Worm (Caenorhabditis elegans) whole organism, dauer: Measurements from ENCODE around the gene F40G9.5.

ENCODE experiments used
- unc-62 ChIP-seq: sonication (generic microtip); optimal IDR thresholded peaks from 2 replicates; lab custom pipeline; 2017; ENCODE audit warnings: missing biosample characterization, missing genetic modification reagents, missing genetic modification characterization

Gene F40G9.5

DNA sequence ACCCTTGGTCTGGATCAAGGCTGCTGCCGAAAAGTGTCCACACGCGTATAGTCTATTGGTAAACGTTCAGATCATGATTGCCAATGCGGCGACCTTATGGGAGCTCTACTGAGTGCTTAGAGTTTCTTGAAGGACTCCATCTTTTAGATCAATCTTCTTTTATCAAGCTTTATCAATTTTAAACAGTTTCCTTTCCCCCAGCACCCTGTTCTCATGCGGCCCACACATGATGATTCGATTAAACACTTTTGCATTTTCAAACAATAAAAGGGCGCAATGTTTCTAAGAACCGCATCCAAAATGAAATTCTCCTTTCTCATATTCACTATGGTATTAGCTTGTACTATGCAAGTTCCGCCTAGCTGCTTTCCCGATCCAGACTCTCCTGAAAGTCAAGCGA, 15.7 kb upstream of the F40G9.5 start, which contains the start of gene F40G9.7:
Gene F40G9.7, plus strand, starts transcription at position 301 of the 400 bp plus-strand sequence.
- TF ChIP-seq unc-62, result no peak

DNA sequence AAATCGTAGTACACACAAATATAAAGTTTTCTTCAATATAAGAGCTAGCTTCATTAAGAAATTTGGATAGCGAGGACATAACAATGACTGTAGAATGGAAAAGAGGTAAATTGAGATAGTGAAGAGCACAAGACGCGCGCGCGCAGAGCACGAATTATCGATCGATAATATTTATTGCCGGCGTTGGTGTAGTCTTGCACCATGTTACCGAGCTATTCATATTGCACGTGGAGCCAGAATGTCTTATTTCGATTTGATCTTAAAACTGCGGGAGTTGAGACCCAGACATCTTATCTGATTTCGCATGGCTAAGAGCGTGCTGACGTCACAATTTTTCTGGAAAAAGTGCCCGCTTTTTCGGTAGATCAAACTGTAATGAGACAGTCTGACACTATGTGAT, 11.6 kb upstream of the F40G9.5 start, which contains the start of gene F40G9.18:
Gene F40G9.18, minus strand, starts transcription at position 101 of the 400 bp plus-strand sequence.
- no peak for TF ChIP-seq unc-62

- no peak for TF ChIP-seq unc-62
Measured at ce11 chrIII:171617-172016, 9.4 kb upstream of the F40G9.5 start, which contains the start of the genes F40G9.9 and F40G9.12. F40G9.9 (minus strand) TSS chrIII:171717. F40G9.12 (plus strand) TSS chrIII:171847.

DNA sequence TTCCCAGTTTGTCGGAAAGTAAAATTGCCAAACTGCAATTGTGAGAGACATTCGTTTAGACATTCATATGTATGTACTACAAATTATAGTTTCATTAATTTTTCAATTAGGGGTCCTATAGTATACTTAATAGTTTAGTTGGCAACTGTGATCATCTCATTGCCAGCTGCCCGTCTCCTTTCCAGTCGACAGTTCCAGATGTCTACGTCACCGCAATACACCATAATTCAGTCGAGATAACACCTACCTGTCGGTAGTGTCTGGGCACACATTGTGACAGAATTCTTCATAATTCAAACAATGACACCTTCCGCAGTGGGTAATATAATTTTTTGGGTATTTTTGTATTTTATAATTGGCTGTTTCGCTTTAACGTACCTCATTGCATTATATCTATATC, 7.6 kb upstream of the F40G9.5 start, which contains the start of gene F40G9.19:
Gene F40G9.19, plus strand, starts transcription at position 301 of the 400 bp plus-strand sequence.
- TF ChIP-seq unc-62, result no peak

ce11 chrIII:175733-176132, 5.3 kb upstream of the F40G9.5 start, which contains the start of gene clec-148:
clec-148 (minus strand) TSS chrIII:175833.
- no peak for TF ChIP-seq unc-62

ce11 chrIII:177715-178114, 3.3 kb upstream of the F40G9.5 start, which contains the start of gene F40G9.14:
F40G9.14 (minus strand) TSS chrIII:177815.
- TF ChIP-seq unc-62, result no peak

- no peak for TF ChIP-seq unc-62
Measured at ce11 chrIII:178126-178525, 2.9 kb upstream of the F40G9.5 start.

DNA sequence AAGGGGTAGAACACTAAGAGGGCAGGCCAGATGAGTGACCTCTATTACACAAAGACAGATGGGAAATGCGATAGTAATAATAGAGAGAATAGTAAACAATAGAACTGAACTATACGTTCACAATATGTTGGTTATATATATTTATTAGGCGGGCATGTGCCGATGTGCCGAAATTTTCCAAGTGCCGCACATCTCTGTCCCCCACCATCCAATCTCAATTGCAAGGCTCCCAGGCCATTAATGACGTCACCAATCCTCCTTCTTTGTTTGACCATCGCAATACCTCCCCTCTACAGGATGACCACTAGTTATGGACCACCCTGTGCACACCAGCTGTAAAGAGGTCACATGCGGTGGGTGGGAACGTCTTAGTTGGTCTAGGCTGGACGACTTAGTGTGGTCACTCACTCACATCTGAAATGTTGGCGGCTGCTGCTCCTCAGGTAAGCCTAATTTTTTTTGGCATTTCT, 1.9 kb upstream of the F40G9.5 start, which contains the start of gene F40G9.6:
Gene F40G9.6, plus strand, starts transcription at position 420 of the 470 bp plus-strand sequence.
- TF ChIP-seq unc-62, result no peak

DNA sequence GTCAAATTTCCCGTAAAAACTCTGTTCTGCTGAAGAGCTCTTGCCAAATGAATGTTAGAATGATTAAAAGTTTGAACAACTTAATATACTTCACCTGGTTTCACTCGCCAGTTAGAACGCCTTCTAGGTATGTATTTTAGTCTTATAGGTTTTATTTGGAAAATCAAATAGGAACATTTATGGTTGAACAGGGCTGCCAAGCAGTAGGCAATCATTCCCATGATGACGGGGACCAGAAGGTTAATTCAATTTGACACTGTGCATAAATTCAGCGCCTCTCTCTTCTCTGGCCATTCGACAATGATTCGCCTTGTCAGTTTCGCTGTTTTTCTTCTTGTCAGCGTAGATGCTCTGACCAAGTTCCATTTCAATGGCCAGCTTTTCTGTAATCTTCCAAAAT, 1.0 kb downstream of the F40G9.5 start, which contains the start of gene F40G9.15:
Gene F40G9.15, plus strand, starts transcription at position 301 of the 400 bp plus-strand sequence.
- no peak for TF ChIP-seq unc-62

DNA sequence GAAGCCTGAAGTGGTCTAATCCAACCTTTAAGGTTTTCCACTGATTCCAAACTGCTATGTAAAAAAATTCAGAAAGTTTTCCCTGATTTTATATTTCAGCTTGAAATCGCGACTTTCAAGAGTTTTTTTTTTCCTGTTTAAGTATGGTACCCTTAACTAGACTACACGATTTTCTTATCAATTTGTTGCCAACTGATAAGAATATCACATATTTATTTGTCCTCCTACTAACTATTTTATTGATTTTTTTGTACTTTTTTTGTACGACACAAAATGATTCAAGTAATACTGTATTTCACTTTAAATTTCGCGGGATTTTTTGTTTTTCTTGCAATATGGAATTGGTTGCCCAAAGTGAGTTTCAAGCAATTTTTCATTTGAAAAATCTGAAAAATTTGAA, 2.0 kb downstream of the F40G9.5 start:
- TF ChIP-seq unc-62, result no peak

DNA sequence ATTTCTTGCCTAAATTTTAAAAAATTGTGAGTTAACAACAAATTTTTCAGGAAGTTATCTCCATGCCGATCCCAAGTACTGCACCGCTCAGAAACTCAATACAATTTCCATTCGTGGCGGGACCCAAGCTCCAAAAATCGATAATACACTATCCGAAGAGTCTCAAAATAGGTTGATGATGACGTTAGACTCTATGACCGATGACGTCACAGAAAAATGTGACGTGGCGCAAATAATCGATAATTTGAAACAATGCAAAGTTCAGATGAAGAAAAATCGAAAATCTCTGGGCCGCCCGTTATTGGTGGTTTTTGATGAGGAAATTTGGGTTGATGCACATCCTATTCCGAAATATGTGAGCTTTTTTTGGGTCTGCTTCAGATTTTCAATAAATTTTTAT, 3.3 kb downstream of the F40G9.5 start:
- TF ChIP-seq unc-62, result no peak

DNA sequence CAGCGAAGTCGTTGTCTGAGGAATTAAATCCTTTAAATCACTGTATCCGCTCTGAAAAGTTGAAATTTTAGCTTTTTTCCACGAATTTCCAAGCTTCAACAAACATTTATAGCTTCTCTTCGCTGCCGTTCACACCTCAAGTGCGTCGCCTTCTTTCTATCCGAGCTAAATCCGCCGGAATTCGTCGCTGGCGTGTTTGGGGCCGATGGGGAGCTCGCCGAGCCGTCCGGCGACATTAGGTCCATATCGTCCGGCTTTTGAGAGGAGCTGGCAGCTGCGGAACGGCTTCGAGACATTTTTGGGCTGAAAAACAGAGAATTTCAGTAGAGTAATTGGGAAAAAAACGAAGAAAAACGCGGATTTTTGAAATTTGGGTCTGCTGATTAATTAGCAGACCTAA, 6.8 kb downstream of the F40G9.5 start, which contains the start of gene mxl-2:
Gene mxl-2, minus strand, starts transcription at position 303 of the 400 bp plus-strand sequence.
- no peak for TF ChIP-seq unc-62

ce11 chrIII:188426-188888, 7.4 kb downstream of the F40G9.5 start, which contains the start of gene ubc-20:
ubc-20 (plus strand) TSS chrIII:188838.
- no peak for TF ChIP-seq unc-62

- TF ChIP-seq unc-62, result no peak
Measured at ce11 chrIII:189280-189679, 8.2 kb downstream of the F40G9.5 start.

DNA sequence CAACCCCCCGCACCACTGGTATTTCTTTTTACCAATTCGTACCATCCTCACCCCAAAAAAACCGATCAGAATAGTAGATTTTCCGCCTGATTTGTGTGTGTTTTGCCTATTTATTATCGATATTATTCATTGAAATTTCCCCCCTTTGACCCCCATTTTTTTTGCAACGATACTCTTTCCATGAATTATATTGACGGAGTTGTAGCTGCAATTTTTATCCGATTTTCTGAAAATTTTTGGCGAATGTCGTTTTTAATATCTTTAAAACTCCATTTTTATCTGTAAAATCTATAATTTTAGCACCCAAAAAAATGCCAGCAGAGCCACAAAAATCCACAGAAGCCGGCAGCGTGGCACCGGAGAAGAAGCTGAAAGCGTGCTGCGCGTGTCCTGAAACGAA, 9.6 kb downstream of the F40G9.5 start, which contains the start of gene cox-17:
Gene cox-17, plus strand, starts transcription at position 301 of the 400 bp plus-strand sequence.
- no peak for TF ChIP-seq unc-62

DNA sequence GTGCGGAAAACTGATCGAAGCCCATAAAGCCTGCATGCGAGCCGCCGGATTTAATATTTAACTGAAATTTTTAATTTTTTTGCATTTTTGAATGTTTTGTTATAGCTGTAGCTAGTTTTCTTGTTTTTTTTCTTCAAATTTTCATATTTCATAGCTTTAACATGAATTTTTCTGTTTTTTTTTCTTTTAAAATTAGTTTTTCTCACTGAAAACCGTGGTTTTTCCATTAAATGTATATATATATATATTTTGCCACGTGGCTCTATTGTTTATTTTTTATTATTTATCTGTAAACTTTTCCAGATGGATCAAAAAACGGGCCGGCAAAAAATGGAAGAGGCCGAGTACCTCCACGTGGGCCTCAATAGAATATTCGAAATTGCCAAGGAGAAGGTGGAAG, 10.7 kb downstream of the F40G9.5 start, which contains the start of gene sec-20:
Gene sec-20, plus strand, starts transcription at position 301 of the 400 bp plus-strand sequence.
- TF ChIP-seq unc-62, result no peak

DNA sequence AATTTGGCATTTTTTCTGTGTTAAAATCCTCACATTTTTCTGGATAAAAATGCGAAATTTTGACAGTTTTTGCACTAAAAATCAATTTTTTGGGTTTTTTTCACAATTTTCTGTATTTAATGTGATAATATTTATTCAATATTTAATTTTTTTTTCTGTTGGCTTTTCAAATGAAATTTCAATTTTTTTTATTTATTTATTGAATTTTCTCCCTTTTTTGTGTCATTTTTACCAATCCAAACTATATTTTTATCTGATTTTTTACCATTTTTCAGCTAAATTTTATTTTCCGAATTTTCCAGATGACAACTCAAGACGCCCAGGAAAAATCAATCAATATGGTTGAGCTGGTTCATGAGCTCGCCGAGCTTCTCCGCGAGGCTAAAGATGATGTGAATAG, 13.1 kb downstream of the F40G9.5 start, which contains the start of gene F40G9.17:
Gene F40G9.17, plus strand, starts transcription at position 301 of the 400 bp plus-strand sequence.
- TF ChIP-seq unc-62, result no peak

DNA sequence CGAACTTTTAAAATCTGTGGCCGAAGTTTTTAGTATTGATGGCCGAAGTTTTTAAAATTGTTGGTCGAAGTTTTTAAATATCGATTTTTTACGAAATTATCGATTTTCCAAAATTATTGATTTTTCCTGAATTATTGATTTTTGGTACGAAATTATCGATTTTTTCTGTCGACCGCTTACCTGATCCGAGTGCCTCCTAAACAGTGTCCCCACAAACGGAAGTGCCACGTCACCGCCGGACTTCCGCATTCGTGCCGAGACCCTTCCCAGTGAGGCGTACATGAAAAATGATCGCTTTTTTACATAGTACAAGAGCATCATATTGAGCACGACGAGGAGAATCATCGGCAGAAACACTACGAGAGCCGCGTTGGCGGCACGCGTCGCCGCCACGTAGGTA, 22.9 kb downstream of the F40G9.5 start:
- TF ChIP-seq unc-62, result no peak
